Fruit fly (Drosophila melanogaster) whole organism, adult: ENCODE results near the gene CG14810.

ENCODE experiments used
- CG11617 ChIP-seq: fragments of 200-800 bp; sonication (Bioruptor generic); optimal IDR thresholded peaks from 2 replicates; lab custom pipeline; 2017; ENCODE audit warnings: mild to moderate bottlenecking, missing biosample characterization, missing genetic modification reagents, missing genetic modification characterization
- CG14711 ChIP-seq: fragments of 200-800 bp; sonication (Bioruptor generic); optimal IDR thresholded peaks from 2 replicates; lab custom pipeline; 2018; ENCODE audit warnings: missing biosample characterization, mild to moderate bottlenecking, missing genetic modification characterization, moderate library complexity
- CG1620 ChIP-seq: fragments of 200-800 bp; sonication (Bioruptor generic); optimal IDR thresholded peaks from 2 replicates; lab custom pipeline; 2016; ENCODE audit warnings: missing biosample characterization, missing genetic modification characterization
- CG5204 ChIP-seq: fragments of 200-800 bp; sonication (Bioruptor generic); optimal IDR thresholded peaks from 2 replicates; lab custom pipeline; 2016; ENCODE audit warnings: missing biosample characterization, missing genetic modification characterization
- CG7045 ChIP-seq: fragments of 200-800 bp; sonication (Bioruptor generic); optimal IDR thresholded peaks from 2 replicates; lab custom pipeline; 2017; ENCODE audit warnings: missing biosample characterization, mild to moderate bottlenecking, missing genetic modification characterization
- Clk ChIP-seq: fragments of 200-800 bp; sonication (Bioruptor generic); optimal IDR thresholded peaks from 2 replicates; lab custom pipeline; 2017; ENCODE audit warnings: missing biosample characterization, missing genetic modification characterization
- Crg-1 ChIP-seq: fragments of 200-800 bp; sonication (Bioruptor generic); optimal IDR thresholded peaks from 2 replicates; lab custom pipeline; 2016; ENCODE audit warnings: missing biosample characterization, missing genetic modification characterization
- bab1 ChIP-seq: fragments of 200-800 bp; sonication (Bioruptor generic); optimal IDR thresholded peaks from 3 replicates; lab custom pipeline; 2019; ENCODE audit warnings: missing biosample characterization, mild to moderate bottlenecking, missing genetic modification characterization, moderate library complexity
- cnc ChIP-seq, 2 experiments: fragments of >200 bp; optimal IDR thresholded peaks; 2 replicates each; lab custom pipeline; 2017
- kay ChIP-seq: fragments of 200-800 bp; sonication (Bioruptor generic); peaks from one replicate; lab custom pipeline; 2016; ENCODE audit warnings: missing biosample characterization, missing genetic modification characterization, borderline replicate concordance
- pad ChIP-seq: fragments of 200-800 bp; sonication (Bioruptor generic); optimal IDR thresholded peaks from 3 replicates; lab custom pipeline; 2017; ENCODE audit warnings: missing biosample characterization, missing genetic modification characterization, mild to moderate bottlenecking, moderate library complexity, missing genetic modification reagents
- tj ChIP-seq: fragments of 200-800 bp; sonication (Bioruptor generic); optimal IDR thresholded peaks from 3 replicates; lab custom pipeline; 2017; ENCODE audit warnings: missing biosample characterization, mild to moderate bottlenecking, missing genetic modification characterization, moderate library complexity
- toe ChIP-seq: fragments of 200-800 bp; sonication (Bioruptor generic); optimal IDR thresholded peaks from 2 replicates; lab custom pipeline; 2016; ENCODE audit warnings: missing biosample characterization, missing genetic modification characterization

dm6 chrX:1865673-1866072 lies 45.5 kb upstream of the CG14810 start, which contains the start of the genes Gcna and MED18:
- TF ChIP-seq kay = no peak
- TF ChIP-seq bab1 (GFP tag; lab: Kevin White, UChicago) = peak; percentile 28
- no peak for TF ChIP-seq toe
- TF ChIP-seq Crg-1 (GFP tag; lab: Kevin White, UChicago) = no peak
- no peak for TF ChIP-seq tj (GFP tag; lab: Kevin White, UChicago)
- TF ChIP-seq CG11617 (GFP tag; lab: Kevin White, UChicago) = no peak
- no peak for TF ChIP-seq CG1620 (GFP tag; lab: Kevin White, UChicago)
- TF ChIP-seq cnc (optimal IDR thresholded peaks at IDR 0.05; lab: Kevin White, UChicago) = no peak
- no peak for TF ChIP-seq CG5204
- no peak for TF ChIP-seq Clk (GFP tag; lab: Kevin White, UChicago)
- TF ChIP-seq CG7045 (GFP tag; lab: Kevin White, UChicago) = no peak
- TF ChIP-seq CG14711 (tag; lab: Kevin White, UChicago) = no peak
- no peak for TF ChIP-seq pad (GFP tag; lab: Kevin White, UChicago)
